Worm (Caenorhabditis elegans) whole organism, L3 larva: ENCODE measurements around the gene hlh-25.

Experiments
- ZK546.5 ChIP-seq: sonication (generic microtip); optimal IDR thresholded peaks from 2 replicates; lab custom pipeline; 2017; ENCODE audit warnings: missing biosample characterization, missing genetic modification characterization
- aly-2 ChIP-seq: fragments of 150-350 bp; optimal IDR thresholded peaks from 2 replicates; lab custom pipeline; 2014; ENCODE audit warnings: missing biosample characterization, missing genetic modification characterization
- ceh-28 ChIP-seq: fragments of 150-350 bp; optimal IDR thresholded peaks from 2 replicates; lab custom pipeline; 2014; ENCODE audit warnings: missing biosample characterization, missing genetic modification reagents, missing genetic modification characterization
- daf-12 ChIP-seq: fragments of 150-350 bp; optimal IDR thresholded peaks from 2 replicates; lab custom pipeline; 2014; ENCODE audit warnings: missing biosample characterization, missing genetic modification reagents, missing genetic modification characterization
- egl-27 ChIP-seq: sonication (generic microtip); optimal IDR thresholded peaks from 4 replicates; lab custom pipeline; 2017; ENCODE audit warnings: missing biosample characterization, missing genetic modification reagents, missing genetic modification characterization
- elt-1 ChIP-seq: fragments of 150-350 bp; optimal IDR thresholded peaks from 2 replicates; lab custom pipeline; 2014; ENCODE audit warnings: missing biosample characterization, missing genetic modification characterization
- elt-2 ChIP-seq: sonication (generic microtip); optimal IDR thresholded peaks from 2 replicates; lab custom pipeline; 2016; ENCODE audit warnings: missing genetic modification reagents, mild to moderate bottlenecking, missing genetic modification characterization, missing compliant biosample characterization
- fkh-2 ChIP-seq: fragments of 150-350 bp; optimal IDR thresholded peaks from 2 replicates; lab custom pipeline; 2014; ENCODE audit warnings: missing biosample characterization, missing genetic modification reagents, missing genetic modification characterization
- fos-1 ChIP-seq: fragments of 150-350 bp; optimal IDR thresholded peaks from 2 replicates; lab custom pipeline; 2014; ENCODE audit warnings: missing biosample characterization, missing genetic modification characterization
- hmg-11 ChIP-seq: sonication (generic microtip); optimal IDR thresholded peaks from 2 replicates; lab custom pipeline; 2016; ENCODE audit warnings: missing genetic modification characterization, missing compliant biosample characterization
- jun-1 ChIP-seq: fragments of 150-350 bp; optimal IDR thresholded peaks from 2 replicates; lab custom pipeline; 2014; ENCODE audit warnings: missing biosample characterization, missing genetic modification reagents, missing genetic modification characterization
- lin-15B ChIP-seq: fragments of 150-350 bp; optimal IDR thresholded peaks from 2 replicates; lab custom pipeline; 2014; ENCODE audit warnings: missing biosample characterization, missing genetic modification characterization
- lin-39 ChIP-seq: fragments of 150-350 bp; optimal IDR thresholded peaks from 2 replicates; lab custom pipeline; 2018; ENCODE audit warnings: missing biosample characterization, missing genetic modification reagents, missing genetic modification characterization
- lsy-12 ChIP-seq: sonication (generic microtip); optimal IDR thresholded peaks from 2 replicates; lab custom pipeline; 2016; ENCODE audit warnings: mild to moderate bottlenecking, missing genetic modification characterization, missing compliant biosample characterization
- mdl-1 ChIP-seq: fragments of 150-350 bp; optimal IDR thresholded peaks from 2 replicates; lab custom pipeline; 2014; ENCODE audit warnings: missing biosample characterization, missing genetic modification characterization
- mml-1 ChIP-seq: fragments of 150-350 bp; sonication (generic microtip); optimal IDR thresholded peaks from 3 replicates; lab custom pipeline; 2014; ENCODE audit warnings: missing biosample characterization, missing genetic modification characterization
- nfya-1 ChIP-seq: sonication (generic microtip); optimal IDR thresholded peaks from 2 replicates; lab custom pipeline; 2017; ENCODE audit warnings: missing genetic modification characterization, mild to moderate bottlenecking, missing compliant biosample characterization, antibody characterized with exemption, moderate library complexity; ENCODE audit not compliant: insufficient read depth
- nhr-12 ChIP-seq: fragments of 150-350 bp; optimal IDR thresholded peaks from 2 replicates; lab custom pipeline; 2014; ENCODE audit warnings: missing biosample characterization, missing genetic modification characterization
- nhr-25 ChIP-seq: sonication (generic microtip); optimal IDR thresholded peaks from 2 replicates; lab custom pipeline; 2017; ENCODE audit warnings: missing biosample characterization, missing genetic modification characterization
- nhr-28 ChIP-seq: fragments of 150-350 bp; optimal IDR thresholded peaks from 2 replicates; lab custom pipeline; 2014; ENCODE audit warnings: missing biosample characterization, missing genetic modification characterization
- nhr-43 ChIP-seq: sonication (generic microtip); optimal IDR thresholded peaks from 2 replicates; lab custom pipeline; 2016; ENCODE audit warnings: mild to moderate bottlenecking, missing genetic modification characterization, missing compliant biosample characterization; ENCODE audit not compliant: poor library complexity, severe bottlenecking
- nhr-67 ChIP-seq: fragments of 150-350 bp; optimal IDR thresholded peaks from 2 replicates; lab custom pipeline; 2014; ENCODE audit warnings: missing biosample characterization, missing genetic modification characterization
- nhr-76 ChIP-seq: fragments of 150-350 bp; sonication (generic microtip); optimal IDR thresholded peaks from 5 replicates; lab custom pipeline; 2014; ENCODE audit warnings: missing biosample characterization, missing genetic modification characterization
- nhr-77 ChIP-seq: fragments of 150-350 bp; optimal IDR thresholded peaks from 2 replicates; lab custom pipeline; 2014; ENCODE audit warnings: missing biosample characterization, missing genetic modification characterization
- pha-4 ChIP-seq: fragments of 150-350 bp; optimal IDR thresholded peaks from 2 replicates; lab custom pipeline; 2014; ENCODE audit warnings: missing biosample characterization, missing genetic modification reagents, missing genetic modification characterization
- pqm-1 ChIP-seq: fragments of 150-350 bp; optimal IDR thresholded peaks from 2 replicates; lab custom pipeline; 2017; ENCODE audit warnings: missing biosample characterization, missing genetic modification characterization, inconsistent platforms
- sea-2 ChIP-seq: fragments of 150-350 bp; sonication (generic microtip); optimal IDR thresholded peaks from 4 replicates; lab custom pipeline; 2014; ENCODE audit warnings: missing biosample characterization, missing genetic modification reagents, missing genetic modification characterization
- skn-1 ChIP-seq: fragments of 150-350 bp; optimal IDR thresholded peaks from 2 replicates; lab custom pipeline; 2014; ENCODE audit warnings: missing biosample characterization, missing genetic modification characterization
- snpc-4 ChIP-seq: fragments of 150-350 bp; optimal IDR thresholded peaks from 2 replicates; lab custom pipeline; 2014; ENCODE audit warnings: missing biosample characterization, missing genetic modification characterization
- tbx-2 ChIP-seq: sonication (generic microtip); optimal IDR thresholded peaks from 2 replicates; lab custom pipeline; 2016; ENCODE audit warnings: mild to moderate bottlenecking, missing genetic modification characterization, missing compliant biosample characterization
- unc-39 ChIP-seq: sonication (generic microtip); optimal IDR thresholded peaks from 4 replicates; lab custom pipeline; 2017; ENCODE audit warnings: missing biosample characterization, missing genetic modification characterization
- zag-1 ChIP-seq: fragments of 150-350 bp; optimal IDR thresholded peaks from 2 replicates; lab custom pipeline; 2014; ENCODE audit warnings: missing biosample characterization, missing genetic modification characterization
- ztf-4 ChIP-seq: fragments of 150-350 bp; optimal IDR thresholded peaks from 2 replicates; lab custom pipeline; 2014; ENCODE audit warnings: missing biosample characterization, missing genetic modification characterization

The hlh-25 gene

DNA sequence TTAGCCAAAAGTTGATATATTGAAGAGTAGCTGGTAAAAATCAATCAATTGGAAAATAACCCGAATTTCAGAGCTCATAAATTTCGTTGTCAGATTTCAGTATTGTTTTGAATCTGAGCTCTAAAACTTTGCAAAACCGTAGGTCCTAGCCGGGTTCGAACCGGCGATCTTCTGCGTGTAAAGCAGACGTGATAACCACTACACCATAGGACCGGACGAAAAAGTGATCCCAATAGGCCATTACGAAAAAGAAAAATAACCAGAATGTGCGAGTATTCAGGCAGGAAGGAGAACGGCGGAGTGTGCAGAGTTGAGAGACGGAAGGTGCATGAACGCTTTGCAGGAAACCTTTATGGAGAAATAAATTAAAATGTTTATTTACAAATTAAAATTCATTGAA is 42.0 kb downstream of the hlh-25 start:
- TF ChIP-seq egl-27 (no peak), elt-2 (tag; lab: Kevin White, UChicago) (peak; percentile 60), lin-39 (tag; lab: Kevin White, UChicago) (peak; percentile 24), snpc-4 (tag; lab: Kevin White, UChicago) (peak; percentile 55), ztf-4 (tag; lab: Kevin White, UChicago) (no peak), nhr-25 (no peak), nhr-43 (tag; lab: Kevin White, UChicago) (peak; percentile 61), fkh-2 (tag; lab: Kevin White, UChicago) (no peak), pha-4 (tag; lab: Kevin White, UChicago) (peak; percentile 34), jun-1 (tag; lab: Kevin White, UChicago) (peak; percentile 47), nfya-1 (tag; lab: Kevin White, UChicago) (peak; percentile 33), nhr-67 (tag; lab: Kevin White, UChicago) (no peak)

DNA sequence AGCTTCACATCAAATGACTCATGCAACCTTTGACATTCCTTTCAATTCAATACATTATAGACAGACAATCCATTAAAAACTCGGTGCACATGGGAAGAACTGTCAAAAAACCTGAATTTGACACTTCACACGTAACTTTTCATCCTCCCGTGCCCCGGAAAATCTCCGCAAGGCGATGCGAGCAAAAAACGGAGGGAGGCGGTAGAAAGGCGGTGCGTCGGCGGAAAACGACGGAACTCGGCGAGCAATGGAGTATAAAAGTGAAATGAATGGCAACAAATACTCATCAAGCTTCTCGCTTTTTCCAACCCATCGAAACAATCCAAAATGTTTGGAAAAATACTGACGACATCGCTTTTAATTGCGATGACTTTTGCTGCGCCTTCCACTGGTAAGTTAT is 43.0 kb downstream of the hlh-25 start, which contains the start of gene T25E4.1:
TSS of gene T25E4.1 (plus strand) at position 301 of the 400 bp plus-strand sequence.
- no peak for TF ChIP-seq nhr-76 (tag; lab: Kevin White, UChicago)
- TF ChIP-seq nhr-77 (tag; lab: Kevin White, UChicago) = no peak
- TF ChIP-seq hmg-11 (tag; lab: Kevin White, UChicago) = no peak
- TF ChIP-seq elt-2 (tag; lab: Kevin White, UChicago) = no peak
- TF ChIP-seq nhr-67 (tag; lab: Kevin White, UChicago) = no peak
- TF ChIP-seq fos-1 (tag; lab: Kevin White, UChicago) = no peak
- TF ChIP-seq nfya-1 (tag; lab: Kevin White, UChicago) = no peak
- TF ChIP-seq fkh-2 (tag; lab: Kevin White, UChicago) = no peak
- no peak for TF ChIP-seq sea-2 (GFP tag; lab: Kevin White, UChicago)
- no peak for TF ChIP-seq mml-1
- TF ChIP-seq daf-12 (tag; lab: Kevin White, UChicago) = no peak
- no peak for TF ChIP-seq pha-4 (tag; lab: Kevin White, UChicago)
- no peak for TF ChIP-seq lin-15B
- TF ChIP-seq lsy-12 (tag; lab: Kevin White, UChicago) = no peak
- TF ChIP-seq pqm-1 (tag; lab: Kevin White, UChicago) = no peak
- TF ChIP-seq snpc-4 (tag; lab: Kevin White, UChicago) = no peak
- TF ChIP-seq nhr-28 (tag; lab: Kevin White, UChicago) = no peak
- TF ChIP-seq, all 47 proteins: peak for 0

- TF ChIP-seq skn-1 (tag; lab: Kevin White, UChicago) = no peak
- no peak for TF ChIP-seq aly-2 (tag; lab: Kevin White, UChicago)
- no peak for TF ChIP-seq mdl-1
- TF ChIP-seq ceh-28 = no peak
- TF ChIP-seq nhr-43 (tag; lab: Kevin White, UChicago) = no peak
- TF ChIP-seq nhr-12 (tag; lab: Kevin White, UChicago) = no peak
- no peak for TF ChIP-seq lin-39 (tag; lab: Kevin White, UChicago)
- no peak for TF ChIP-seq zag-1
- TF ChIP-seq nhr-67 (tag; lab: Kevin White, UChicago) = no peak
- TF ChIP-seq nhr-25 = no peak
- TF ChIP-seq unc-39 (tag; lab: Kevin White, UChicago) = no peak
- TF ChIP-seq daf-12 (tag; lab: Kevin White, UChicago) = no peak
- TF ChIP-seq mml-1 = no peak
- TF ChIP-seq ZK546.5 (tag; lab: Kevin White, UChicago) = no peak
These were observed 43.7 kb downstream of the hlh-25 start for ce11 chrII:5578714-5579113.

DNA sequence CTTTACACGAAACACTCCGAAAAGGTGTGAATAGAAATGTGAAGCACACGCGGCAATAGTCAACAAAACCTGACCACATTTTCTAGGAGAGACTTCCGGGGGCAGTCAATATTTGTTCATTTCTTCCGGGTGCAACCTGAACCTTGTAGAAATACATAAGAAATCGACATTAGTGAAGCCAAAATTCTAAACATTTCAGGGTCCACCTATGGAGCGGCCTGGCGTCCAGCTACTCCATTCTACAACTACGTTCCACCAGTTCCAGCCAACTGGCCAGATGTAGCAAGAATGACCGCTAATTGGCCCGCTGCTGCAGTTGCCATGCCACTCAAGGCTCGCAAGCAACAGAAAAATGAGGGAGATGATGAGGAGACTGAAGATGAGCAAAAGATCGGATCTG is 44.2 kb downstream of the hlh-25 start:
- TF ChIP-seq tbx-2 (tag; lab: Kevin White, UChicago) (no peak), pha-4 (tag; lab: Kevin White, UChicago) (peak; percentile 58)

DNA sequence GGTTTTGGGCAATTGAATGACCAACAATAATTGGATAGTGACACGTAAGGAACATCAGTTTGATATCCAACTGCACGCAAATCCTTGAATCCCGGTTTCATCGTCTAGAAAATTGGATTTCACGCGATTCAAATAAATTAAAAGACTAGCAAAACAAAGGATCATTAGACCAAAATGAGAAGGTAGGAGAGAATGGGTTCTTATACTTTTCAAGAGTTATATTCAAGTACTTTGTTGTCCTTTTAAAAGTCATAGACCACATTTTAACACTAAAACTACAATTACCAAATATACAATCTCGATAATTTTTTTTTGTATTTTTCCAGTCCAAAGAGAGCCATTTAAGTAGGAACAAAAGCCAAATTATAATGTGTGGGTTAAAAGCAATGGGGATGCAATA is 47.3 kb downstream of the hlh-25 start, which contains the start of gene T25E4.2:
TSS of gene T25E4.2 (minus strand) at position 101 of the 400 bp plus-strand sequence.
- TF ChIP-seq skn-1 (tag; lab: Kevin White, UChicago) (no peak), nhr-67 (tag; lab: Kevin White, UChicago) (no peak), mdl-1 (no peak), unc-39 (tag; lab: Kevin White, UChicago) (no peak), nhr-76 (tag; lab: Kevin White, UChicago) (no peak), elt-1 (tag; lab: Kevin White, UChicago) (no peak)
- TF ChIP-seq, all 47 proteins: peak for 0
